Worm (Caenorhabditis elegans): Measurements from ENCODE around the gene srh-148.

ce11 chrV:15891279-15891678 lies 33.1 kb upstream of the srh-148 start:
- TF ChIP-seq snpc-4 (tag; optimal IDR thresholded peaks at IDR 0.05): no peak
- TF ChIP-seq mab-5 (tag; optimal IDR thresholded peaks at IDR 0.05): no peak
- TF ChIP-seq unc-39 (tag; optimal IDR thresholded peaks at IDR 0.05): no peak
- no peak for TF ChIP-seq cnd-1 (tag; optimal IDR thresholded peaks at IDR 0.05)
- TF ChIP-seq unc-62 (GFP tag; optimal IDR thresholded peaks at IDR 0.05): no peak
- TF ChIP-seq elt-1 (tag; optimal IDR thresholded peaks at IDR 0.05; ENCODE audit: borderline replicate concordance, insufficient read depth): no peak
- TF ChIP-seq nhr-237 (tag; optimal IDR thresholded peaks at IDR 0.05): no peak
- TF ChIP-seq ztf-11 (tag; optimal IDR thresholded peaks at IDR 0.05): no peak
- TF ChIP-seq lsy-2 (tag; optimal IDR thresholded peaks at IDR 0.05): no peak
- TF ChIP-seq pha-4 (tag; optimal IDR thresholded peaks at IDR 0.05): no peak
- TF ChIP-seq hlh-1 (tag; optimal IDR thresholded peaks at IDR 0.05): no peak

Data from whole organism, mixed stage, embryonic.